Worm (Caenorhabditis elegans): Measurements from ENCODE around the gene mop-25.1.

DNA sequence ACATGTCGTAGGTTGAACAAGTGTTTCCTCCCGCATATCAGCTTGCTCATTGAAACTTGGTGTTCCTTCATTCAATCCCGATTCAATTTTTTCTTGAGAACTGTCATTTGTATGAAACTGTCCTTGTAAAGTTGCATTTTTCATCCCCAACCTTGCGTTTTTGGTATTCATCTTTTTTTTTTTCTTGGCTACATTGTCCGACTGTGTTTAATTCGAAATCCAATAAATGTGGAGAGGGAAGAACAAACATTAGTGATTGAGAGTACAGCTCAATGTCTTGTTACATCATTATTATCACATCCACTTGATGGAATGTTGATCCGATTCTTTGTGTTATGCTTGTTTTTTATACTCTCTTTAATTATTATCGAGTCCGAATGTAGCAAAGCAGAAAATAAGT lies 9.9 kb downstream of the mop-25.1 start, which contains the start of gene acr-10:
- TF ChIP-seq ceh-31 (tag; optimal IDR thresholded peaks at IDR 0.05) = no peak
- no peak for TF ChIP-seq Y22D7AL.16 (tag; optimal IDR thresholded peaks at IDR 0.05)
- TF ChIP-seq rnt-1 (tag; optimal IDR thresholded peaks at IDR 0.05) = no peak
- no peak for TF ChIP-seq ceh-9 (tag; optimal IDR thresholded peaks at IDR 0.05)
- TF ChIP-seq pha-4 (tag; optimal IDR thresholded peaks at IDR 0.05) = no peak
- TF ChIP-seq ahr-1 (tag; optimal IDR thresholded peaks at IDR 0.05) = no peak

Data from whole organism, late embryonic.